Fruit fly (Drosophila melanogaster) whole organism, embryonic: ENCODE data around the gene CG7991.

Experiments
- Atf6 ChIP-seq: fragments of 200-800 bp; sonication (Bioruptor generic); IDR thresholded peaks from 2 replicates; pipeline ENCODE4 v1.3.6; 2022; ENCODE audit warnings: missing biosample characterization, missing genetic modification characterization
- BtbVII ChIP-seq: fragments of 200-800 bp; sonication (Bioruptor generic); optimal IDR thresholded peaks from 3 replicates; lab custom pipeline; 2017; ENCODE audit warnings: missing biosample characterization, mild to moderate bottlenecking, missing genetic modification characterization
- CG11504 ChIP-seq: fragments of 200-800 bp; sonication (Bioruptor generic); optimal IDR thresholded peaks from 3 replicates; lab custom pipeline; 2019; ENCODE audit warnings: missing biosample characterization, mild to moderate bottlenecking, missing genetic modification characterization, moderate library complexity
- CG13123 ChIP-seq: fragments of 200-800 bp; sonication (Bioruptor generic); optimal IDR thresholded peaks from 2 replicates; lab custom pipeline; 2016; ENCODE audit warnings: missing biosample characterization, missing genetic modification characterization
- CG14710 ChIP-seq: fragments of 200-800 bp; sonication (Bioruptor generic); optimal IDR thresholded peaks from 3 replicates; lab custom pipeline; 2019; ENCODE audit warnings: missing biosample characterization, mild to moderate bottlenecking, missing genetic modification characterization, moderate library complexity
- CG15479 ChIP-seq: fragments of 200-800 bp; sonication (Bioruptor generic); optimal IDR thresholded peaks from 3 replicates; lab custom pipeline; 2019; ENCODE audit warnings: missing biosample characterization, mild to moderate bottlenecking, missing genetic modification characterization, moderate library complexity
- CG17802 ChIP-seq: fragments of 200-800 bp; sonication (Bioruptor generic); optimal IDR thresholded peaks from 2 replicates; lab custom pipeline; 2018; ENCODE audit warnings: missing biosample characterization, mild to moderate bottlenecking, missing genetic modification characterization, moderate library complexity
- CG3065 ChIP-seq: fragments of 200-800 bp; sonication (Bioruptor generic); optimal IDR thresholded peaks from 2 replicates; lab custom pipeline; 2016; ENCODE audit warnings: missing biosample characterization, missing genetic modification characterization
- CG31441 ChIP-seq: fragments of 200-800 bp; sonication (Bioruptor generic); IDR thresholded peaks from 2 replicates; pipeline ENCODE4 v1.3.6; 2022; ENCODE audit warnings: missing biosample characterization, missing genetic modification characterization
- CG34224 ChIP-seq: fragments of 200-800 bp; sonication (Bioruptor generic); IDR thresholded peaks from 3 replicates; pipeline ENCODE4 v1.3.6; 2022; ENCODE audit warnings: missing biosample characterization, missing genetic modification characterization; ENCODE audit not compliant: partially characterized antibody
- CG3838 ChIP-seq: fragments of 200-800 bp; sonication (Bioruptor generic); optimal IDR thresholded peaks from 3 replicates; lab custom pipeline; 2016; ENCODE audit warnings: missing biosample characterization, missing genetic modification characterization
- CG3847 ChIP-seq: fragments of 200-800 bp; sonication (Bioruptor generic); IDR thresholded peaks from 2 replicates; pipeline ENCODE4 v1.3.6; 2022; ENCODE audit warnings: missing biosample characterization, missing genetic modification characterization
- CG4360 ChIP-seq: fragments of 200-800 bp; sonication (Bioruptor generic); IDR thresholded peaks from 2 replicates; pipeline ENCODE4 v1.3.6; 2022; ENCODE audit warnings: missing biosample characterization, missing genetic modification characterization
- CG4707 ChIP-seq: fragments of 200-800 bp; sonication (Bioruptor generic); optimal IDR thresholded peaks from 2 replicates; lab custom pipeline; 2018; ENCODE audit warnings: missing biosample characterization, mild to moderate bottlenecking, missing genetic modification characterization, moderate library complexity
- CG6791 ChIP-seq: fragments of 200-800 bp; sonication (Bioruptor generic); IDR thresholded peaks from 3 replicates; pipeline ENCODE4 v1.3.6; 2022; ENCODE audit warnings: missing biosample characterization, missing genetic modification characterization; ENCODE audit not compliant: partially characterized antibody
- CG8765 ChIP-seq: fragments of 200-800 bp; sonication (Bioruptor generic); IDR thresholded peaks from 2 replicates; pipeline ENCODE4 v1.3.6; 2022; ENCODE audit warnings: missing biosample characterization, missing genetic modification characterization
- Chrac-16 ChIP-seq: fragments of 200-800 bp; sonication (Bioruptor generic); optimal IDR thresholded peaks from 3 replicates; lab custom pipeline; 2016; ENCODE audit warnings: missing biosample characterization, missing genetic modification characterization
- D19A ChIP-seq: fragments of 200-800 bp; optimal IDR thresholded peaks from 3 replicates; lab custom pipeline; 2019; ENCODE audit warnings: missing biosample characterization, mild to moderate bottlenecking, missing genetic modification characterization, moderate library complexity
- Dad ChIP-seq: fragments of 200-800 bp; sonication (Bioruptor generic); optimal IDR thresholded peaks from 3 replicates; lab custom pipeline; 2016; ENCODE audit warnings: missing biosample characterization, missing genetic modification characterization
- Fer3 ChIP-seq: fragments of 200-800 bp; sonication (Bioruptor generic); optimal IDR thresholded peaks from 2 replicates; lab custom pipeline; 2018; ENCODE audit warnings: missing biosample characterization, mild to moderate bottlenecking, missing genetic modification characterization, moderate library complexity
- GATAe ChIP-seq: fragments of 200-800 bp; sonication (Bioruptor generic); conservative IDR thresholded peaks from 2 replicates; pipeline ENCODE4 v1.3.6; 2022; ENCODE audit warnings: missing biosample characterization, missing genetic modification characterization
- Jarid2 ChIP-seq: fragments of 200-800 bp; sonication (Bioruptor generic); optimal IDR thresholded peaks from 3 replicates; lab custom pipeline; 2017; ENCODE audit warnings: mild to moderate bottlenecking, missing biosample characterization, missing genetic modification reagents, missing genetic modification characterization
- Nf-YC ChIP-seq: fragments of 200-800 bp; optimal IDR thresholded peaks from 3 replicates; lab custom pipeline; 2019; ENCODE audit warnings: missing biosample characterization, mild to moderate bottlenecking, missing genetic modification characterization, moderate library complexity
- Ravus ChIP-seq: fragments of 200-800 bp; sonication (Bioruptor generic); IDR thresholded peaks from 2 replicates; pipeline ENCODE4 v1.3.6; 2022; ENCODE audit warnings: missing biosample characterization, missing genetic modification characterization
- Sox100B ChIP-seq: fragments of 200-800 bp; sonication (Bioruptor generic); optimal IDR thresholded peaks from 3 replicates; lab custom pipeline; 2018; ENCODE audit warnings: missing biosample characterization, mild to moderate bottlenecking, missing genetic modification characterization
- Sox102F ChIP-seq: fragments of 200-800 bp; sonication (Bioruptor generic); optimal IDR thresholded peaks from 2 replicates; lab custom pipeline; 2018; ENCODE audit warnings: missing biosample characterization, mild to moderate bottlenecking, missing genetic modification characterization, moderate library complexity
- TFAM ChIP-seq: fragments of 200-800 bp; sonication (Bioruptor generic); optimal IDR thresholded peaks from 2 replicates; lab custom pipeline; 2017; ENCODE audit warnings: missing biosample characterization, missing genetic modification characterization, inconsistent platforms
- ab ChIP-seq: fragments of 200-800 bp; sonication (Bioruptor generic); optimal IDR thresholded peaks from 2 replicates; lab custom pipeline; 2016; ENCODE audit warnings: missing biosample characterization, missing genetic modification characterization
- bab2 ChIP-seq: fragments of 200-800 bp; sonication (Bioruptor generic); optimal IDR thresholded peaks from 2 replicates; lab custom pipeline; 2016; ENCODE audit warnings: missing biosample characterization, missing genetic modification characterization
- btn ChIP-seq: fragments of 200-800 bp; sonication (Bioruptor generic); optimal IDR thresholded peaks from 2 replicates; lab custom pipeline; 2016; ENCODE audit warnings: missing biosample characterization, missing genetic modification characterization
- chif ChIP-seq, 2 experiments: fragments of 200-800 bp; sonication (Bioruptor generic); optimal IDR thresholded peaks; 3 replicates each; lab custom pipeline; 2016; ENCODE audit warnings: missing biosample characterization in 2 of 2, missing genetic modification characterization in 2 of 2
- crp ChIP-seq, 2 experiments: fragments of 200-800 bp; sonication (Bioruptor generic); optimal IDR thresholded peaks; 2 replicates in 1 of 2; 3 replicates in 1 of 2; lab custom pipeline; 2017; ENCODE audit warnings: missing biosample characterization in 2 of 2, missing genetic modification characterization in 2 of 2, mild to moderate bottlenecking in 1 of 2, moderate library complexity in 1 of 2
- eve ChIP-seq, 2 experiments: fragments of >200 bp; optimal IDR thresholded peaks; 2 replicates each; lab custom pipeline; 2017; ENCODE audit warnings: missing biosample characterization in 2 of 2, missing genetic modification characterization in 2 of 2
- exex ChIP-seq: fragments of 200-800 bp; sonication (Bioruptor generic); optimal IDR thresholded peaks from 4 replicates; lab custom pipeline; 2018; ENCODE audit warnings: missing biosample characterization, mild to moderate bottlenecking, missing genetic modification characterization, moderate library complexity
- gcm2 ChIP-seq: fragments of 200-800 bp; sonication (Bioruptor generic); optimal IDR thresholded peaks from 2 replicates; lab custom pipeline; 2016; ENCODE audit warnings: missing biosample characterization, missing genetic modification characterization
- gem ChIP-seq: fragments of 200-800 bp; sonication (Bioruptor generic); optimal IDR thresholded peaks from 2 replicates; lab custom pipeline; 2019; ENCODE audit warnings: missing biosample characterization, mild to moderate bottlenecking, missing genetic modification characterization, moderate library complexity
- hb ChIP-seq: fragments of 200-800 bp; sonication (Bioruptor generic); IDR thresholded peaks from 3 replicates; pipeline ENCODE4 v1.3.6; 2022; ENCODE audit warnings: missing biosample characterization, missing genetic modification characterization; ENCODE audit not compliant: partially characterized antibody
- her ChIP-seq: fragments of 200-800 bp; sonication (Bioruptor generic); optimal IDR thresholded peaks from 2 replicates; lab custom pipeline; 2016; ENCODE audit warnings: missing biosample characterization, missing genetic modification characterization
- insv ChIP-seq, 2 experiments: fragments of 200-800 bp; sonication (Bioruptor generic); optimal IDR thresholded peaks; 3 replicates each; lab custom pipeline; 2016 to 2018; ENCODE audit warnings: missing biosample characterization in 2 of 2, missing genetic modification characterization in 2 of 2
- lov ChIP-seq, 2 experiments: fragments of 200-800 bp in 1 of 2; fragments of >200 bp in 1 of 2; sonication (Bioruptor generic) in 1 of 2; IDR thresholded peaks in 1 of 2; optimal IDR thresholded peaks in 1 of 2; 2 replicates in 1 of 2; 3 replicates in 1 of 2; pipeline versions ENCODE4 v1.3.6 to Lab custom; 2017 to 2022; ENCODE audit warnings: missing biosample characterization in 1 of 2, missing genetic modification characterization in 1 of 2
- pum ChIP-seq: fragments of 200-800 bp; sonication (Bioruptor generic); optimal IDR thresholded peaks from 2 replicates; lab custom pipeline; 2016; ENCODE audit warnings: missing biosample characterization, missing genetic modification characterization
- repo ChIP-seq: fragments of 200-800 bp; sonication (Bioruptor generic); optimal IDR thresholded peaks from 2 replicates; lab custom pipeline; 2016; ENCODE audit warnings: missing biosample characterization, missing genetic modification characterization
- sc ChIP-seq, 3 experiments: fragments of >200 bp in 2 of 3; fragments of 200-800 bp in 1 of 3; sonication (Bioruptor generic) in 1 of 3; optimal IDR thresholded peaks; 2 replicates in 2 of 3; 3 replicates in 1 of 3; lab custom pipeline; 2017; ENCODE audit warnings: mild to moderate bottlenecking in 1 of 3, missing biosample characterization in 1 of 3, missing genetic modification characterization in 1 of 3, missing genetic modification reagents in 1 of 3
- sens-2 ChIP-seq: fragments of 200-800 bp; sonication (Bioruptor generic); IDR thresholded peaks from 2 replicates; pipeline ENCODE4 v1.3.6; 2022; ENCODE audit warnings: missing biosample characterization, missing genetic modification characterization
- sima ChIP-seq: fragments of 200-800 bp; sonication (Bioruptor generic); optimal IDR thresholded peaks from 2 replicates; lab custom pipeline; 2016; ENCODE audit warnings: missing biosample characterization, missing genetic modification characterization
- stwl ChIP-seq: fragments of 200-800 bp; sonication (Bioruptor generic); optimal IDR thresholded peaks from 3 replicates; lab custom pipeline; 2018; ENCODE audit warnings: missing biosample characterization, mild to moderate bottlenecking, missing genetic modification characterization, moderate library complexity
- tap ChIP-seq: fragments of 200-800 bp; optimal IDR thresholded peaks from 3 replicates; lab custom pipeline; 2019; ENCODE audit warnings: missing biosample characterization, mild to moderate bottlenecking, missing genetic modification characterization, moderate library complexity
- toy ChIP-seq: fragments of 200-800 bp; sonication (Bioruptor generic); IDR thresholded peaks from 2 replicates; pipeline ENCODE4 v1.3.6; 2022; ENCODE audit warnings: missing biosample characterization, missing genetic modification characterization
- wdn ChIP-seq: fragments of 200-800 bp; sonication (Bioruptor generic); IDR thresholded peaks from 2 replicates; pipeline ENCODE4 v1.3.6; 2022; ENCODE audit warnings: missing biosample characterization, missing genetic modification characterization
- yki ChIP-seq: fragments of >200 bp; optimal IDR thresholded peaks from 3 replicates; lab custom pipeline; 2018

CG7991 gene

DNA sequence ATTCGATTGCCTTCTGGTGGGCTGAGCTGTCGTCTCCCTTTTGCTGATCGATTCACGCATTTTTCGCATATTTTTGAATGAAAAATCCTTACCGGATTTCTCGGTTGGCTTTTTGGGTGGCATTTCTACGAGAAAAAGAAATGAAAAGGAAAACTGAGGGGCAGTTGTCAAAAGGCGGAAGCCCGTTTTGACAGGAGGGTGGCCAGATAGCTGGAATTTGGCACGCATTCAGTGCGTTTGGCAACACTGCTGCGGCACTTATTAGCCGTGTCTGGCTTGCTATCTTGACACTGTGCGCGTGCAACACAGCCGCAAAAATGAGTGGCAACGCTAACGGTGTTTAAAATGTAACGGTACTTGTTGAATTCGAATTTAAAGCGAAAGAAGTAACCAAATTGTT lies 6.0 kb upstream of the CG7991 start, which contains the start of gene RpL23A (continued):
- TF ChIP-seq tap (tag; lab: Kevin White, UChicago) = peak; percentile 75
- TF ChIP-seq CG31441 = peak; percentile 87
- peak; percentile 83 for TF ChIP-seq TFAM (GFP tag; lab: Kevin White, UChicago)
- TF ChIP-seq her (GFP tag; lab: Kevin White, UChicago) = peak; percentile 96
- peak; percentile 84 for TF ChIP-seq gem (tag; lab: Kevin White, UChicago)
- peak; percentile 92 for TF ChIP-seq Atf6
- TF ChIP-seq CG8765 = peak; percentile 82
- TF ChIP-seq sc (optimal IDR thresholded peaks at IDR 0.05; lab: Kevin White, UChicago) = no peak
- TF ChIP-seq sc (GFP tag; optimal IDR thresholded peaks at IDR 0.05; lab: Kevin White, UChicago) = peak; percentile 87
- peak; percentile 95 to 96 for TF ChIP-seq chif (GFP tag; optimal IDR thresholded peaks at IDR 0.05; lab: Kevin White, UChicago)
- peak; percentile 72 for TF ChIP-seq exex (tag; lab: Kevin White, UChicago)
- peak; percentile 92 for TF ChIP-seq btn (GFP tag; lab: Kevin White, UChicago)
- no peak for TF ChIP-seq eve (GFP tag; optimal IDR thresholded peaks at IDR 0.05; lab: Kevin White, UChicago)
- peak; percentile 90 for TF ChIP-seq sens-2 (GFP tag; lab: Robert Waterston, UW)
- peak; percentile 92 for TF ChIP-seq wdn (GFP tag; lab: Robert Waterston, UW)
- TF ChIP-seq toy (GFP tag; lab: Robert Waterston, UW) = peak; percentile 77; the same call in 1 of the 2 replicates
- TF ChIP-seq Sox102F (GFP tag; lab: Kevin White, UChicago) = no peak
- peak; percentile 92 for TF ChIP-seq BtbVII (GFP tag; lab: Kevin White, UChicago)
- TF ChIP-seq CG34224 (GFP tag; lab: Robert Waterston, UW) = no peak
- peak; percentile 90 for TF ChIP-seq gcm2
- TF ChIP-seq GATAe (GFP tag; lab: Robert Waterston, UW) = peak; percentile 75
- peak; percentile 48 for TF ChIP-seq CG4360 (GFP tag; lab: Robert Waterston, UW)
- peak; percentile 92 for TF ChIP-seq CG13123 (GFP tag; lab: Kevin White, UChicago)
- TF ChIP-seq Ravus = peak; percentile 62
- peak; percentile 97 for TF ChIP-seq repo (GFP tag; lab: Kevin White, UChicago)
- peak; percentile 84 for TF ChIP-seq CG3838
- TF ChIP-seq CG3847 (GFP tag; lab: Robert Waterston, UW) = peak; percentile 99
- peak; percentile 98 for TF ChIP-seq Dad (GFP tag; lab: Kevin White, UChicago)
- peak; percentile 80 for TF ChIP-seq Nf-YC (tag; lab: Kevin White, UChicago)
- TF ChIP-seq yki (lab: Kevin White, UChicago) = no peak
- TF ChIP-seq lov (optimal IDR thresholded peaks at IDR 0.05; lab: Kevin White, UChicago) = no peak
- peak; percentile 97 for TF ChIP-seq lov (GFP tag; IDR thresholded peaks at IDR 0.05; lab: Robert Waterston, UW)
- peak; percentile 89 for TF ChIP-seq Chrac-16 (GFP tag; lab: Kevin White, UChicago)
- TF ChIP-seq CG6791 = peak; percentile 66; the same call in 2 of the 3 replicates
- peak; percentile 85 for TF ChIP-seq Jarid2 (GFP tag; lab: Kevin White, UChicago)
- TF ChIP-seq sima (GFP tag; lab: Kevin White, UChicago) = peak; percentile 93
- TF ChIP-seq CG4707 = peak; percentile 86
- TF ChIP-seq CG14710 (tag; lab: Kevin White, UChicago) = peak; percentile 97
- TF ChIP-seq hb = no peak
- TF ChIP-seq pum (GFP tag; lab: Kevin White, UChicago) = peak; percentile 95
- TF ChIP-seq CG15479 (GFP tag; lab: Kevin White, UChicago) = peak; percentile 42
- TF ChIP-seq bab2 (GFP tag; lab: Kevin White, UChicago) = peak; percentile 95
- peak; percentile 94 for TF ChIP-seq CG3065 (GFP tag; lab: Kevin White, UChicago)
- peak; percentile 94 for TF ChIP-seq Fer3 (tag; lab: Kevin White, UChicago)
- TF ChIP-seq CG11504 (tag; lab: Kevin White, UChicago) = peak; percentile 89
- peak; percentile 84 for TF ChIP-seq CG17802 (tag; lab: Kevin White, UChicago)
- peak; percentile 63 for TF ChIP-seq D19A
- TF ChIP-seq insv (GFP tag; optimal IDR thresholded peaks at IDR 0.05; lab: Kevin White, UChicago) = peak in 1 of 2 experiments; percentile 84
- TF ChIP-seq crp (GFP tag; optimal IDR thresholded peaks at IDR 0.05; lab: Kevin White, UChicago) = peak in 1 of 2 experiments; percentile 73
- TF ChIP-seq Sox100B (GFP tag; lab: Kevin White, UChicago) = no peak
- peak; percentile 97 for TF ChIP-seq stwl
- peak; percentile 81 for TF ChIP-seq ab (GFP tag; lab: Kevin White, UChicago)
